Fruit fly (Drosophila melanogaster): ENCODE measurements around the gene tal-AA.

The tal-AA gene

DNA sequence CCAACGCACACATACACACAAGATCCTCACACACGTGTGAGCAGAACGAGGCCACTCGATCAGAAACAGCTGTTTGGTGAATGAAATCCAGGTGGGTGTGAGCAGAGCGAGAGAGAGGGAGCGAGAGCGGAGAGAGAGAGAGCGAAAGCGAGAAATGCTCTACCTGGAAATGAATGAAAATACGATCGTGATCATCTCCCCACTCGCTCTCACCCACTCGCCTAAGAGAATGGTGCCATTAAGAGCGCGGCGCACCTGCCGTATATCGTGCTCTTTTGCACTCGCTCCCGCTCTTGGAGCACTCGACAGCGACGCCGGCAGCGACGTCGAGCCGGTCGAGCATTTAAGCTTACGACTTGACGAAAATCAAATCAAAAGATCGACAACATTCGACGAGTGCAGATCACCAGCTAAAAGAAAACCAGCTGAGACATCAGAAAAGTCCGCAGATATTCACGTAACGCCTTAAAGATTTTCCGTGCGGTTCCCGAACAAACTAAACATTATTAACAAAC lies at the start of gene tal-AA, which contains the start of the genes tal-1A, tal-2A and tal-3A (continued):
- TF ChIP-seq CG8290 (GFP tag; optimal IDR thresholded peaks at IDR 0.05) (no peak), CG8290 (tag; optimal IDR thresholded peaks at IDR 0.05) (no peak), CG8359 (GFP tag; optimal IDR thresholded peaks at IDR 0.05; ENCODE audit: borderline replicate concordance) (no peak), scrt (GFP tag; optimal IDR thresholded peaks at IDR 0.05) (no peak), Neu2 (GFP tag; optimal IDR thresholded peaks at IDR 0.05; ENCODE audit: borderline replicate concordance) (no peak), CG10209 (GFP tag; optimal IDR thresholded peaks at IDR 0.05) (no peak), CG1024 (GFP tag; IDR thresholded peaks at IDR 0.05) (no peak), CG11398 (GFP tag; optimal IDR thresholded peaks at IDR 0.05) (no peak), Med (GFP tag) (peak; percentile 81), CG12155 (GFP tag; optimal IDR thresholded peaks at IDR 0.05) (no peak), Fer1 (GFP tag; optimal IDR thresholded peaks at IDR 0.05) (peak; percentile 1), nerfin-1 (tag; optimal IDR thresholded peaks at IDR 0.05) (no peak), CG8765 (GFP tag; IDR thresholded peaks at IDR 0.05) (no peak), lab (GFP tag; optimal IDR thresholded peaks at IDR 0.05) (peak; percentile 41), unpg (GFP tag; optimal IDR thresholded peaks at IDR 0.05) (peak; percentile 6), zf30C (GFP tag; optimal IDR thresholded peaks at IDR 0.05) (no peak), CG13123 (GFP tag; optimal IDR thresholded peaks at IDR 0.05) (no peak), inv (GFP tag; IDR thresholded peaks at IDR 0.05; ENCODE audit: partially characterized antibody) (no peak), CG12219 (GFP tag; optimal IDR thresholded peaks at IDR 0.05) (no peak), stwl (tag; optimal IDR thresholded peaks at IDR 0.05) (no peak), CG10366 (GFP tag; IDR thresholded peaks at IDR 0.05) (no peak), CG43689 (GFP tag; IDR thresholded peaks at IDR 0.05) (no peak), CG6175 (GFP tag; IDR thresholded peaks at IDR 0.05) (no peak), Optix (GFP tag; IDR thresholded peaks at IDR 0.05) (no peak), CG8944 (GFP tag; optimal IDR thresholded peaks at IDR 0.05) (no peak), nmo (GFP tag; optimal IDR thresholded peaks at IDR 0.05) (no peak), trh (GFP tag; optimal IDR thresholded peaks at IDR 0.05) (no peak), Ets97D (GFP tag; optimal IDR thresholded peaks at IDR 0.05) (no peak), fu2 (GFP tag; optimal IDR thresholded peaks at IDR 0.05) (no peak), CG17186 (GFP tag; optimal IDR thresholded peaks at IDR 0.05) (no peak), ara (GFP tag; IDR thresholded peaks at IDR 0.05) (0 out of 2 replicates have a peak, but pooled peaks have one; percentile 47), CG6813 (GFP tag; optimal IDR thresholded peaks at IDR 0.05) (peak; percentile 53), CG33557 (GFP tag; optimal IDR thresholded peaks at IDR 0.05) (no peak), kah (GFP tag; optimal IDR thresholded peaks at IDR 0.05) (peak; percentile 45), CG14014 (GFP tag; IDR thresholded peaks at IDR 0.05) (peak; percentile 30; the same call in 1 of the 2 replicates), CG9215 (GFP tag; IDR thresholded peaks at IDR 0.05) (no peak), CG6654 (GFP tag; optimal IDR thresholded peaks at IDR 0.05) (no peak), crc (GFP tag; optimal IDR thresholded peaks at IDR 0.05) (no peak), Hr78 (GFP tag; optimal IDR thresholded peaks at IDR 0.05) (peak in 1 of 2 experiments; percentile 27), Ssrp (tag; optimal IDR thresholded peaks at IDR 0.05) (no peak), en (GFP tag; optimal IDR thresholded peaks at IDR 0.05) (no peak), Meics (GFP tag; optimal IDR thresholded peaks at IDR 0.05) (no peak), eve (GFP tag; optimal IDR thresholded peaks at IDR 0.05) (no peak), H2.0 (GFP tag; IDR thresholded peaks at IDR 0.05) (no peak), nerfin-2 (GFP tag; IDR thresholded peaks at IDR 0.05; ENCODE audit: partially characterized antibody) (no peak), Spps (tag; optimal IDR thresholded peaks at IDR 0.05) (no peak), CG32532 (GFP tag; IDR thresholded peaks at IDR 0.05) (peak; percentile 81; the same call in 1 of the 2 replicates), CG8281 (tag; optimal IDR thresholded peaks at IDR 0.05) (no peak), MTF-1 (GFP tag; optimal IDR thresholded peaks at IDR 0.05; ENCODE audit: borderline replicate concordance) (peak; percentile 7), CG17802 (tag; optimal IDR thresholded peaks at IDR 0.05) (no peak)
